Worm (Caenorhabditis elegans): ENCODE measurements around the gene ins-1.

ce11 chrIV:10425129-10425528 lies 11.4 kb upstream of the ins-1 start:
- TF ChIP-seq ama-1 (optimal IDR thresholded peaks at IDR 0.05) (no peak), ceh-36 (tag; optimal IDR thresholded peaks at IDR 0.05) (no peak)
